Fruit fly (Drosophila melanogaster) whole organism, wandering third instar larva: Measurements from ENCODE around the gene ast.

Experiments
- Dif ChIP-seq: fragments of 200-275, 200-300 bp; sonication (Bioruptor generic); optimal IDR thresholded peaks from 2 replicates; lab custom pipeline; 2018; ENCODE audit warnings: missing biosample characterization, missing genetic modification characterization; ENCODE audit not compliant: partially characterized antibody
- GATAd ChIP-seq: sonication (Bioruptor generic); optimal IDR thresholded peaks from 2 replicates; lab custom pipeline; 2016; ENCODE audit warnings: missing biosample characterization, missing genetic modification characterization
- Myc ChIP-seq: fragments of >200 bp; optimal IDR thresholded peaks from 2 replicates; lab custom pipeline; 2017
- Rel ChIP-seq, 2 experiments: fragments of 200-800 bp; sonication (Bioruptor generic) in 1 of 2; optimal IDR thresholded peaks; 2 replicates in 1 of 2; 3 replicates in 1 of 2; lab custom pipeline; 2016 to 2019; ENCODE audit warnings: mild to moderate bottlenecking in 2 of 2, missing biosample characterization in 2 of 2, missing genetic modification characterization in 2 of 2, moderate library complexity in 1 of 2
- dmrt93B ChIP-seq: fragments of 200-800 bp; sonication (Bioruptor generic); optimal IDR thresholded peaks from 2 replicates; lab custom pipeline; 2018; ENCODE audit warnings: missing biosample characterization, mild to moderate bottlenecking, missing genetic modification characterization
- dsf ChIP-seq: sonication (Bioruptor generic); optimal IDR thresholded peaks from 2 replicates; lab custom pipeline; 2016; ENCODE audit warnings: missing biosample characterization, missing genetic modification characterization, borderline replicate concordance

DNA sequence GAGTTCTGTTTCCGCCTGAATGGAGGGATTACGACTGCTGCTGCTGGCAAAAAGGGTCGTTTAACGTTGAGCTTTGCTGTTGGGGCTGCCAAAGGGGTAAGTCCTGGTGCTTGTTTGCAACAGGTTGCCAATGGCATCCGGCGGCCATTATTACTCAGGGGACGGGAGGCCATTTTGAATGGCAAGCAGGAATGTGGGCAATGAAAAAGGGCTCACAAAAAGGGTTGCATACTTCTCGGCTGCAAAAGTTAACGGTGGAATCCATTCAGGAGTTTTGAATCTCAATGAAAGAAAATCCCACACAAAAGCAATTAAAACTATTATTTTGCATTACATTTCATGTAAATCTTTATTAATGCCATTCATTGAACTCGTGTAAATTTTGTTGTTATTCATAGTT lies 28.4 kb upstream of the ast start:
- no peak for TF ChIP-seq Rel (GFP tag; optimal IDR thresholded peaks at IDR 0.05; lab: Kevin White, UChicago)
- no peak for TF ChIP-seq Rel (tag; optimal IDR thresholded peaks at IDR 0.05; lab: Kevin White, UChicago)
- TF ChIP-seq dsf, result no peak
- no peak for TF ChIP-seq dmrt93B
- no peak for TF ChIP-seq Dif
- no peak for TF ChIP-seq GATAd (GFP tag; lab: Kevin White, UChicago)
- TF ChIP-seq Myc (lab: Kevin White, UChicago), result peak; percentile 70
